Fruit fly (Drosophila melanogaster) whole organism, adult: ENCODE results near the gene CG6168.

Experiments
- CG11617 ChIP-seq: fragments of 200-800 bp; sonication (Bioruptor generic); optimal IDR thresholded peaks from 2 replicates; lab custom pipeline; 2017; ENCODE audit warnings: mild to moderate bottlenecking, missing biosample characterization, missing genetic modification reagents, missing genetic modification characterization
- CG12768 ChIP-seq: fragments of 200-800 bp; sonication (Bioruptor generic); optimal IDR thresholded peaks from 2 replicates; lab custom pipeline; 2017; ENCODE audit warnings: missing biosample characterization, missing genetic modification characterization, mild to moderate bottlenecking, moderate library complexity, missing genetic modification reagents
- CG14711 ChIP-seq: fragments of 200-800 bp; sonication (Bioruptor generic); optimal IDR thresholded peaks from 2 replicates; lab custom pipeline; 2018; ENCODE audit warnings: missing biosample characterization, mild to moderate bottlenecking, missing genetic modification characterization, moderate library complexity
- CG1620 ChIP-seq: fragments of 200-800 bp; sonication (Bioruptor generic); optimal IDR thresholded peaks from 2 replicates; lab custom pipeline; 2016; ENCODE audit warnings: missing biosample characterization, missing genetic modification characterization
- CG33017 ChIP-seq: fragments of 200-800 bp; sonication (Bioruptor generic); optimal IDR thresholded peaks from 2 replicates; lab custom pipeline; 2018; ENCODE audit warnings: missing biosample characterization, mild to moderate bottlenecking, missing genetic modification characterization, moderate library complexity
- CG5204 ChIP-seq: fragments of 200-800 bp; sonication (Bioruptor generic); optimal IDR thresholded peaks from 2 replicates; lab custom pipeline; 2016; ENCODE audit warnings: missing biosample characterization, missing genetic modification characterization
- CG7045 ChIP-seq: fragments of 200-800 bp; sonication (Bioruptor generic); optimal IDR thresholded peaks from 2 replicates; lab custom pipeline; 2017; ENCODE audit warnings: missing biosample characterization, mild to moderate bottlenecking, missing genetic modification characterization
- CG7101 ChIP-seq: fragments of 200-800 bp; sonication (Bioruptor generic); optimal IDR thresholded peaks from 2 replicates; lab custom pipeline; 2018; ENCODE audit warnings: missing biosample characterization, mild to moderate bottlenecking, missing genetic modification characterization, moderate library complexity
- Clk ChIP-seq: fragments of 200-800 bp; sonication (Bioruptor generic); optimal IDR thresholded peaks from 2 replicates; lab custom pipeline; 2017; ENCODE audit warnings: missing biosample characterization, missing genetic modification characterization
- Crg-1 ChIP-seq: fragments of 200-800 bp; sonication (Bioruptor generic); optimal IDR thresholded peaks from 2 replicates; lab custom pipeline; 2016; ENCODE audit warnings: missing biosample characterization, missing genetic modification characterization
- Hr96 ChIP-seq: fragments of 200-800 bp; sonication (Bioruptor generic); optimal IDR thresholded peaks from 2 replicates; lab custom pipeline; 2016; ENCODE audit warnings: missing biosample characterization, missing genetic modification characterization
- Mnt ChIP-seq: fragments of 200-800 bp; sonication (Bioruptor generic); optimal IDR thresholded peaks from 2 replicates; lab custom pipeline; 2016; ENCODE audit warnings: missing biosample characterization, mild to moderate bottlenecking, missing genetic modification characterization
- bab1 ChIP-seq: fragments of 200-800 bp; sonication (Bioruptor generic); optimal IDR thresholded peaks from 3 replicates; lab custom pipeline; 2019; ENCODE audit warnings: missing biosample characterization, mild to moderate bottlenecking, missing genetic modification characterization, moderate library complexity
- cic ChIP-seq: fragments of 200-800 bp; sonication (Bioruptor generic); optimal IDR thresholded peaks from 2 replicates; lab custom pipeline; 2017; ENCODE audit warnings: missing biosample characterization, mild to moderate bottlenecking, missing genetic modification characterization, moderate library complexity
- cnc ChIP-seq, 2 experiments: fragments of >200 bp; optimal IDR thresholded peaks; 2 replicates each; lab custom pipeline; 2017
- kay ChIP-seq: fragments of 200-800 bp; sonication (Bioruptor generic); peaks from one replicate; lab custom pipeline; 2016; ENCODE audit warnings: missing biosample characterization, missing genetic modification characterization, borderline replicate concordance
- ovo ChIP-seq: fragments of 200-800 bp; sonication (Bioruptor generic); optimal IDR thresholded peaks from 2 replicates; lab custom pipeline; 2016; ENCODE audit warnings: missing biosample characterization, missing genetic modification characterization
- pad ChIP-seq: fragments of 200-800 bp; sonication (Bioruptor generic); optimal IDR thresholded peaks from 3 replicates; lab custom pipeline; 2017; ENCODE audit warnings: missing biosample characterization, missing genetic modification characterization, mild to moderate bottlenecking, moderate library complexity, missing genetic modification reagents
- tj ChIP-seq: fragments of 200-800 bp; sonication (Bioruptor generic); optimal IDR thresholded peaks from 3 replicates; lab custom pipeline; 2017; ENCODE audit warnings: missing biosample characterization, mild to moderate bottlenecking, missing genetic modification characterization, moderate library complexity
- toe ChIP-seq: fragments of 200-800 bp; sonication (Bioruptor generic); optimal IDR thresholded peaks from 2 replicates; lab custom pipeline; 2016; ENCODE audit warnings: missing biosample characterization, missing genetic modification characterization

The CG6168 gene

dm6 chr3L:11306145-11307031, 15.1 kb downstream of the CG6168 start:
- TF ChIP-seq CG5204 = no peak
- TF ChIP-seq kay (GFP tag; lab: Kevin White, UChicago) = no peak
- no peak for TF ChIP-seq cic
- no peak for TF ChIP-seq Clk
- no peak for TF ChIP-seq CG12768 (GFP tag; lab: Kevin White, UChicago)
- TF ChIP-seq CG7101 = no peak

- no peak for TF ChIP-seq Mnt (GFP tag; lab: Kevin White, UChicago)
- no peak for TF ChIP-seq ovo (GFP tag; lab: Kevin White, UChicago)
- no peak for TF ChIP-seq CG11617 (GFP tag; lab: Kevin White, UChicago)
- TF ChIP-seq pad (GFP tag; lab: Kevin White, UChicago) = no peak
- no peak for TF ChIP-seq cnc (optimal IDR thresholded peaks at IDR 0.05; lab: Kevin White, UChicago)
- TF ChIP-seq cic = no peak
- TF ChIP-seq Clk = no peak
- TF ChIP-seq toe (GFP tag; lab: Kevin White, UChicago) = no peak
- no peak for TF ChIP-seq CG5204
- TF ChIP-seq CG33017 (tag; lab: Kevin White, UChicago) = no peak
- TF ChIP-seq tj (GFP tag; lab: Kevin White, UChicago) = no peak
- TF ChIP-seq Crg-1 (GFP tag; lab: Kevin White, UChicago) = no peak
- TF ChIP-seq CG12768 (GFP tag; lab: Kevin White, UChicago) = no peak
- no peak for TF ChIP-seq kay (GFP tag; lab: Kevin White, UChicago)
- TF ChIP-seq CG7045 (GFP tag; lab: Kevin White, UChicago) = no peak
Observed at dm6 chr3L:11305316-11305715, 16.2 kb downstream of the CG6168 start.

dm6 chr3L:11303414-11304205, 17.9 kb downstream of the CG6168 start:
- no peak for TF ChIP-seq CG11617 (GFP tag; lab: Kevin White, UChicago)
- TF ChIP-seq Clk = no peak
- TF ChIP-seq Mnt (GFP tag; lab: Kevin White, UChicago) = no peak
- TF ChIP-seq toe (GFP tag; lab: Kevin White, UChicago) = no peak
- no peak for TF ChIP-seq CG7101
- no peak for TF ChIP-seq CG33017 (tag; lab: Kevin White, UChicago)
- no peak for TF ChIP-seq cnc (optimal IDR thresholded peaks at IDR 0.05; lab: Kevin White, UChicago)
- TF ChIP-seq bab1 (GFP tag; lab: Kevin White, UChicago) = no peak
- no peak for TF ChIP-seq CG14711 (tag; lab: Kevin White, UChicago)
- no peak for TF ChIP-seq CG1620
- TF ChIP-seq ovo (GFP tag; lab: Kevin White, UChicago) = no peak
- TF ChIP-seq Crg-1 (GFP tag; lab: Kevin White, UChicago) = no peak
- TF ChIP-seq pad (GFP tag; lab: Kevin White, UChicago) = no peak
- no peak for TF ChIP-seq kay (GFP tag; lab: Kevin White, UChicago)

dm6 chr3L:11302906-11303305, 18.6 kb downstream of the CG6168 start:
- no peak for TF ChIP-seq tj (GFP tag; lab: Kevin White, UChicago)
- no peak for TF ChIP-seq CG14711 (tag; lab: Kevin White, UChicago)
- no peak for TF ChIP-seq CG12768 (GFP tag; lab: Kevin White, UChicago)
- TF ChIP-seq ovo (GFP tag; lab: Kevin White, UChicago) = no peak
- no peak for TF ChIP-seq kay (GFP tag; lab: Kevin White, UChicago)
- no peak for TF ChIP-seq CG33017 (tag; lab: Kevin White, UChicago)
- no peak for TF ChIP-seq CG5204
- no peak for TF ChIP-seq Hr96
- no peak for TF ChIP-seq bab1 (GFP tag; lab: Kevin White, UChicago)
- TF ChIP-seq pad (GFP tag; lab: Kevin White, UChicago) = no peak
- TF ChIP-seq CG1620 = no peak
- TF ChIP-seq CG7101 = no peak
- no peak for TF ChIP-seq cnc (optimal IDR thresholded peaks at IDR 0.05; lab: Kevin White, UChicago)
- no peak for TF ChIP-seq Crg-1 (GFP tag; lab: Kevin White, UChicago)

- TF ChIP-seq cic = no peak
- TF ChIP-seq kay (GFP tag; lab: Kevin White, UChicago) = no peak
- TF ChIP-seq CG1620 = no peak
- TF ChIP-seq ovo (GFP tag; lab: Kevin White, UChicago) = no peak
- TF ChIP-seq tj (GFP tag; lab: Kevin White, UChicago) = no peak
Observed at dm6 chr3L:11299216-11299615, 22.3 kb downstream of the CG6168 start.

- peak; percentile 72 for TF ChIP-seq CG14711 (tag; lab: Kevin White, UChicago)
- TF ChIP-seq tj (GFP tag; lab: Kevin White, UChicago) = peak; percentile 95
- TF ChIP-seq CG1620 = no peak
- TF ChIP-seq bab1 (GFP tag; lab: Kevin White, UChicago) = peak; percentile 33
- no peak for TF ChIP-seq Hr96
- peak; percentile 43 for TF ChIP-seq CG7101
- peak; percentile 63 for TF ChIP-seq CG7045 (GFP tag; lab: Kevin White, UChicago)
- TF ChIP-seq CG33017 (tag; lab: Kevin White, UChicago) = peak; percentile 15
- no peak for TF ChIP-seq toe (GFP tag; lab: Kevin White, UChicago)
Observed at dm6 chr3L:11298371-11299070, 23.0 kb downstream of the CG6168 start.
